Worm (Caenorhabditis elegans) whole organism, L4 larva: ENCODE data around the gene K08D8.11.

Experiments
- ZK546.5 ChIP-seq, 2 experiments: sonication (generic microtip); optimal IDR thresholded peaks; 2 replicates each; lab custom pipeline; 2017; ENCODE audit warnings: missing biosample characterization in 2 of 2, missing genetic modification characterization in 2 of 2
- ces-1 ChIP-seq: fragments of 150-350 bp; sonication (generic microtip); optimal IDR thresholded peaks from 4 replicates; lab custom pipeline; 2014; ENCODE audit warnings: missing biosample characterization, missing genetic modification reagents, missing genetic modification characterization
- egl-43 ChIP-seq: fragments of 200-800 bp; sonication (Bioruptor generic); IDR thresholded peaks from 2 replicates; pipeline ENCODE4 v1.3.6; 2022; ENCODE audit warnings: missing genetic modification reagents, missing genetic modification characterization, missing compliant biosample characterization
- lin-15B ChIP-seq: fragments of 150-350 bp; sonication (generic microtip); optimal IDR thresholded peaks from 3 replicates; lab custom pipeline; 2014; ENCODE audit warnings: missing biosample characterization, missing genetic modification characterization
- mdt-29 ChIP-seq: fragments of 200-800 bp; sonication (Bioruptor generic); IDR thresholded peaks from 2 replicates; pipeline ENCODE4 v1.3.6; 2022; ENCODE audit warnings: missing genetic modification reagents, missing genetic modification characterization, missing compliant biosample characterization
- pha-4 ChIP-seq, 2 experiments: fragments of 150-350 bp in 1 of 2; fragments of 200-800 bp in 1 of 2; sonication (Bioruptor generic) in 1 of 2; IDR thresholded peaks in 1 of 2; optimal IDR thresholded peaks in 1 of 2; 2 replicates each; pipeline versions ENCODE4 v1.3.6 to Lab custom; 2014 to 2022; ENCODE audit warnings: missing genetic modification characterization in 2 of 2, missing genetic modification reagents in 2 of 2, missing biosample characterization in 1 of 2, missing compliant biosample characterization in 1 of 2
- ztf-7 ChIP-seq: fragments of 150-350 bp; optimal IDR thresholded peaks from 2 replicates; lab custom pipeline; 2014; ENCODE audit warnings: missing biosample characterization, missing genetic modification characterization

ce11 chrIV:12886012-12886411 is 9.1 kb upstream of the K08D8.11 start:
- TF ChIP-seq ces-1, result no peak
- TF ChIP-seq ZK546.5 (tag; optimal IDR thresholded peaks at IDR 0.05; lab: Kevin White, UChicago), result no peak
- TF ChIP-seq lin-15B (tag; lab: Kevin White, UChicago), result no peak
- TF ChIP-seq pha-4 (GFP tag; IDR thresholded peaks at IDR 0.05; lab: Robert Waterston, UW), result no peak
- no peak for TF ChIP-seq pha-4 (tag; optimal IDR thresholded peaks at IDR 0.05; lab: Kevin White, UChicago)
- TF ChIP-seq ztf-7 (tag; lab: Kevin White, UChicago), result no peak
- TF ChIP-seq mdt-29 (GFP tag; lab: Robert Waterston, UW), result no peak
- no peak for TF ChIP-seq egl-43
